Worm (Caenorhabditis elegans) whole organism, L4 larva: ENCODE results near the gene F56C3.8.

Source experiments
- duxl-1 ChIP-seq: sonication (generic microtip); optimal IDR thresholded peaks from 2 replicates; lab custom pipeline; 2016; ENCODE audit warnings: mild to moderate bottlenecking, missing genetic modification characterization, moderate library complexity, missing compliant biosample characterization; ENCODE audit not compliant: poor library complexity
- lin-13 ChIP-seq: fragments of 150-350 bp; optimal IDR thresholded peaks from 2 replicates; lab custom pipeline; 2014; ENCODE audit warnings: missing biosample characterization, missing genetic modification reagents, missing genetic modification characterization
- madf-5 ChIP-seq, 2 experiments: fragments of 200-800 bp; sonication (Bioruptor generic); IDR thresholded peaks; 2 replicates each; pipeline ENCODE4 v1.3.6; 2022; ENCODE audit warnings: missing compliant biosample characterization in 2 of 2, missing genetic modification characterization in 2 of 2
- pha-4 ChIP-seq, 2 experiments: fragments of 150-350 bp in 1 of 2; fragments of 200-800 bp in 1 of 2; sonication (Bioruptor generic) in 1 of 2; IDR thresholded peaks in 1 of 2; optimal IDR thresholded peaks in 1 of 2; 2 replicates each; pipeline versions ENCODE4 v1.3.6 to Lab custom; 2014 to 2022; ENCODE audit warnings: missing genetic modification characterization in 2 of 2, missing genetic modification reagents in 2 of 2, missing biosample characterization in 1 of 2, missing compliant biosample characterization in 1 of 2
- tra-1 ChIP-seq: fragments of 200-800 bp; sonication (Bioruptor generic); IDR thresholded peaks from 2 replicates; pipeline ENCODE4 v1.3.6; 2022; ENCODE audit warnings: missing genetic modification reagents, missing genetic modification characterization, missing compliant biosample characterization

- no peak for TF ChIP-seq tra-1
- TF ChIP-seq pha-4 (GFP tag; IDR thresholded peaks at IDR 0.05; lab: Robert Waterston, UW), result no peak
- no peak for TF ChIP-seq pha-4 (tag; optimal IDR thresholded peaks at IDR 0.05; lab: Kevin White, UChicago)
- peak; percentile 72 for TF ChIP-seq duxl-1 (tag; lab: Kevin White, UChicago)
- no peak for TF ChIP-seq madf-5 (GFP tag; IDR thresholded peaks at IDR 0.05; lab: Robert Waterston, UW)
- TF ChIP-seq lin-13 (GFP tag; lab: Kevin White, UChicago), result no peak
These were observed 45.3 kb downstream of the F56C3.8 start for ce11 chrX:1338906-1339673.
